Fruit fly (Drosophila melanogaster): Measurements from ENCODE around the gene eRF1.

DNA sequence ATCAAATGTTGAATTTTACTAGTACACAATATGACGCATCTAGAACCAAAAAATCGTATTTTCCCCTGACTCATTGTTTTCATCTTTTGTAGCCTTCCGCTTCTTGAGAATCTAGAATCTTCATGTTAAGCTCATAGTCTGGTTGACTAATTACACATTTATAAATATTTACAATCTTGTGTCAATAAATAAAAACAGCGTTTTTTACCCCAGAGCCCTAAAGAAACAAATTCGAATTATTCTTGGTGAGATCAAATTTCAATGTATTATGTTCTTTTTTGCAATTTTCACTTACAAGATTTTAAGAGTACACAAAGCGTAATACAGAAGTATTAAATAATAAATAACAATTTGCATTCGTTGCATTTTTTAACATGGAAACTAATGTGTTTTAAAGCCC, 47.9 kb downstream of the eRF1 start:
- TF ChIP-seq CG17806 (tag; optimal IDR thresholded peaks at IDR 0.05) (no peak), CG4496 (GFP tag; IDR thresholded peaks at IDR 0.05) (no peak), CG12605 (GFP tag; IDR thresholded peaks at IDR 0.05) (no peak), Pif1B (GFP tag; optimal IDR thresholded peaks at IDR 0.05) (no peak), CG13204 (GFP tag; optimal IDR thresholded peaks at IDR 0.05) (no peak), fd96Ca (GFP tag; IDR thresholded peaks at IDR 0.05) (no peak), EcR (GFP tag; optimal IDR thresholded peaks at IDR 0.05) (no peak), D1 (tag; optimal IDR thresholded peaks at IDR 0.05) (no peak), Pif1A (GFP tag; optimal IDR thresholded peaks at IDR 0.05) (no peak), CG32121 (GFP tag; IDR thresholded peaks at IDR 0.05) (no peak), CG34367 (tag; optimal IDR thresholded peaks at IDR 0.05) (no peak)
